Fruit fly (Drosophila melanogaster) whole organism: ENCODE data around the gene CG12104.

Source experiments
- CG8478 ChIP-seq: fragments of >200 bp; optimal IDR thresholded peaks from 2 replicates; lab custom pipeline; 2018; ENCODE audit warnings: inconsistent platforms
- pan ChIP-seq: fragments of >200 bp; optimal IDR thresholded peaks from 2 replicates; lab custom pipeline; 2017
- psq ChIP-seq: fragments of >200 bp; optimal IDR thresholded peaks from 2 replicates; lab custom pipeline; 2017
- usp ChIP-seq: fragments of >200 bp; optimal IDR thresholded peaks from 2 replicates; lab custom pipeline; 2017; ENCODE audit warnings: missing biosample characterization, missing genetic modification characterization, mixed read lengths

- no peak for TF ChIP-seq CG8478 (lab: Kevin White, UChicago)
- TF ChIP-seq psq (lab: Kevin White, UChicago), result no peak
- TF ChIP-seq pan, result no peak
- TF ChIP-seq usp (GFP tag; lab: Kevin White, UChicago), result no peak
Measured at dm6 chr3L:1586266-1587054, 16.0 kb downstream of the CG12104 start.
